Fruit fly (Drosophila melanogaster) whole organism, embryonic: Measurements from ENCODE around the gene CG16956.

Source experiments
- Adf1 ChIP-seq: fragments of 200-800 bp; sonication (Bioruptor generic); IDR thresholded peaks from 2 replicates; pipeline ENCODE4 v1.3.6; 2022; ENCODE audit warnings: missing biosample characterization, missing genetic modification characterization
- Aef1 ChIP-seq: fragments of 200-800 bp; sonication (Bioruptor generic); IDR thresholded peaks from 3 replicates; pipeline ENCODE4 v1.3.6; 2022; ENCODE audit warnings: missing biosample characterization, missing genetic modification characterization
- CG1024 ChIP-seq: fragments of 200-800 bp; sonication (Bioruptor generic); IDR thresholded peaks from 2 replicates; pipeline ENCODE4 v1.3.6; 2022; ENCODE audit warnings: missing biosample characterization, missing genetic modification characterization
- CG10431 ChIP-seq: fragments of 200-800 bp; sonication (Bioruptor generic); optimal IDR thresholded peaks from 3 replicates; lab custom pipeline; 2018; ENCODE audit warnings: missing biosample characterization, mild to moderate bottlenecking, missing genetic modification characterization
- CG11456 ChIP-seq: fragments of 200-800 bp; sonication (Bioruptor generic); IDR thresholded peaks from 3 replicates; pipeline ENCODE4 v1.3.6; 2022; ENCODE audit warnings: missing biosample characterization, missing genetic modification characterization
- CG11696 ChIP-seq: fragments of 200-800 bp; sonication (Bioruptor generic); IDR thresholded peaks from 2 replicates; pipeline ENCODE4 v1.3.6; 2022; ENCODE audit warnings: missing biosample characterization, missing genetic modification characterization
- CG12391 ChIP-seq: fragments of 200-800 bp; sonication (Bioruptor generic); optimal IDR thresholded peaks from 3 replicates; lab custom pipeline; 2018; ENCODE audit warnings: missing biosample characterization, mild to moderate bottlenecking, missing genetic modification characterization, moderate library complexity
- CG14710 ChIP-seq: fragments of 200-800 bp; sonication (Bioruptor generic); optimal IDR thresholded peaks from 3 replicates; lab custom pipeline; 2019; ENCODE audit warnings: missing biosample characterization, mild to moderate bottlenecking, missing genetic modification characterization, moderate library complexity
- CG16779 ChIP-seq: fragments of 200-800 bp; sonication (Bioruptor generic); IDR thresholded peaks from 2 replicates; pipeline ENCODE4 v1.3.6; 2022; ENCODE audit warnings: missing biosample characterization, missing genetic modification characterization
- CG16815 ChIP-seq: fragments of 200-800 bp; sonication (Bioruptor generic); optimal IDR thresholded peaks from 3 replicates; lab custom pipeline; 2017; ENCODE audit warnings: missing biosample characterization, mild to moderate bottlenecking, missing genetic modification characterization
- CG1792 ChIP-seq: fragments of 200-800 bp; sonication (Bioruptor generic); optimal IDR thresholded peaks from 2 replicates; lab custom pipeline; 2016; ENCODE audit warnings: missing biosample characterization, missing genetic modification characterization
- CG2678 ChIP-seq: fragments of 200-800 bp; sonication (Bioruptor generic); optimal IDR thresholded peaks from 3 replicates; lab custom pipeline; 2019; ENCODE audit warnings: missing biosample characterization, mild to moderate bottlenecking, missing genetic modification characterization, moderate library complexity
- CG30020 ChIP-seq: fragments of 200-800 bp; optimal IDR thresholded peaks from 2 replicates; lab custom pipeline; 2019; ENCODE audit warnings: missing biosample characterization, mild to moderate bottlenecking, missing genetic modification characterization, moderate library complexity
- CG31388 ChIP-seq: fragments of 200-800 bp; sonication (Bioruptor generic); optimal IDR thresholded peaks from 2 replicates; lab custom pipeline; 2016; ENCODE audit warnings: missing biosample characterization, missing genetic modification characterization
- CG33213 ChIP-seq: fragments of 200-800 bp; sonication (Bioruptor generic); optimal IDR thresholded peaks from 3 replicates; lab custom pipeline; 2016; ENCODE audit warnings: missing biosample characterization, missing genetic modification characterization
- CG34376 ChIP-seq: fragments of 200-800 bp; sonication (Bioruptor generic); optimal IDR thresholded peaks from 2 replicates; lab custom pipeline; 2018; ENCODE audit warnings: missing biosample characterization, mild to moderate bottlenecking, missing genetic modification characterization
- CG4282 ChIP-seq: fragments of 200-800 bp; sonication (Bioruptor generic); optimal IDR thresholded peaks from 2 replicates; lab custom pipeline; 2016; ENCODE audit warnings: missing biosample characterization, missing genetic modification characterization
- CG6813 ChIP-seq: fragments of 200-800 bp; sonication (Bioruptor generic); optimal IDR thresholded peaks from 2 replicates; lab custom pipeline; 2017; ENCODE audit warnings: missing biosample characterization, missing genetic modification characterization, mild to moderate bottlenecking, moderate library complexity, missing genetic modification reagents
- CG6854 ChIP-seq: fragments of 200-800 bp; sonication (Bioruptor generic); optimal IDR thresholded peaks from 3 replicates; lab custom pipeline; 2017; ENCODE audit warnings: missing biosample characterization, mild to moderate bottlenecking, missing genetic modification characterization
- CG7987 ChIP-seq: fragments of 200-800 bp; sonication (Bioruptor generic); optimal IDR thresholded peaks from 2 replicates; lab custom pipeline; 2018; ENCODE audit warnings: missing biosample characterization, mild to moderate bottlenecking, missing genetic modification characterization, moderate library complexity
- CG9797 ChIP-seq: fragments of 200-800 bp; sonication (Bioruptor generic); optimal IDR thresholded peaks from 3 replicates; lab custom pipeline; 2018; ENCODE audit warnings: missing biosample characterization, mild to moderate bottlenecking, missing genetic modification characterization
- CrebB ChIP-seq: fragments of 200-800 bp; sonication (Bioruptor generic); optimal IDR thresholded peaks from 3 replicates; lab custom pipeline; 2018; ENCODE audit warnings: missing biosample characterization, mild to moderate bottlenecking, missing genetic modification characterization
- D19B ChIP-seq: fragments of 200-800 bp; sonication (Bioruptor generic); optimal IDR thresholded peaks from 2 replicates; lab custom pipeline; 2017; ENCODE audit warnings: missing biosample characterization, mild to moderate bottlenecking, missing genetic modification characterization
- Dad ChIP-seq: fragments of 200-800 bp; sonication (Bioruptor generic); optimal IDR thresholded peaks from 3 replicates; lab custom pipeline; 2016; ENCODE audit warnings: missing biosample characterization, missing genetic modification characterization
- H15 ChIP-seq: fragments of 200-800 bp; sonication (Bioruptor generic); IDR thresholded peaks from 3 replicates; pipeline ENCODE4 v1.3.6; 2022; ENCODE audit warnings: missing biosample characterization, missing genetic modification characterization
- HLH3B ChIP-seq: fragments of 200-800 bp; sonication (Bioruptor generic); IDR thresholded peaks from 2 replicates; pipeline ENCODE4 v1.3.6; 2022; ENCODE audit warnings: missing biosample characterization, missing genetic modification characterization
- Hey ChIP-seq: fragments of 200-800 bp; sonication (Bioruptor generic); optimal IDR thresholded peaks from 3 replicates; lab custom pipeline; 2018; ENCODE audit warnings: missing biosample characterization, mild to moderate bottlenecking, missing genetic modification characterization
- Hmr ChIP-seq: fragments of 200-800 bp; sonication (Bioruptor generic); optimal IDR thresholded peaks from 3 replicates; lab custom pipeline; 2017; ENCODE audit warnings: mild to moderate bottlenecking, missing biosample characterization, missing genetic modification reagents, missing genetic modification characterization
- Hr39 ChIP-seq: fragments of >200 bp; optimal IDR thresholded peaks from 2 replicates; lab custom pipeline; 2017
- Lim3 ChIP-seq: fragments of 200-800 bp; sonication (Bioruptor generic); IDR thresholded peaks from 2 replicates; pipeline ENCODE4 v1.3.6; 2022; ENCODE audit warnings: missing biosample characterization, missing genetic modification characterization
- Mrtf ChIP-seq: fragments of 200-800 bp; sonication (Bioruptor generic); IDR thresholded peaks from 3 replicates; pipeline ENCODE4 v1.3.6; 2022; ENCODE audit warnings: missing biosample characterization, missing genetic modification characterization
- Nf-YC ChIP-seq: fragments of 200-800 bp; optimal IDR thresholded peaks from 3 replicates; lab custom pipeline; 2019; ENCODE audit warnings: missing biosample characterization, mild to moderate bottlenecking, missing genetic modification characterization, moderate library complexity
- Stat92E ChIP-seq, 3 experiments: fragments of >200 bp in 2 of 3; fragments of 200-800 bp in 1 of 3; sonication (Bioruptor generic) in 1 of 3; optimal IDR thresholded peaks; 2 replicates each; lab custom pipeline; 2017 to 2019; ENCODE audit warnings: missing biosample characterization in 3 of 3, missing genetic modification characterization in 3 of 3, mild to moderate bottlenecking in 1 of 3, moderate library complexity in 1 of 3
- Trl ChIP-seq, 3 experiments: fragments of >200 bp in 2 of 3; fragments of 200-800 bp in 1 of 3; sonication (Bioruptor generic) in 1 of 3; optimal IDR thresholded peaks; 2 replicates in 1 of 3; 3 replicates in 2 of 3; lab custom pipeline; 2016 to 2017; ENCODE audit warnings: missing biosample characterization in 1 of 3, missing genetic modification characterization in 1 of 3
- al ChIP-seq: fragments of 200-800 bp; sonication (Bioruptor generic); IDR thresholded peaks from 2 replicates; pipeline ENCODE4 v1.3.6; 2022; ENCODE audit warnings: missing biosample characterization, missing genetic modification characterization
- crp ChIP-seq, 2 experiments: fragments of 200-800 bp; sonication (Bioruptor generic); optimal IDR thresholded peaks; 2 replicates in 1 of 2; 3 replicates in 1 of 2; lab custom pipeline; 2017; ENCODE audit warnings: missing biosample characterization in 2 of 2, missing genetic modification characterization in 2 of 2, mild to moderate bottlenecking in 1 of 2, moderate library complexity in 1 of 2
- danr ChIP-seq: fragments of 200-800 bp; sonication (Bioruptor generic); IDR thresholded peaks from 2 replicates; pipeline ENCODE4 v1.3.6; 2022; ENCODE audit warnings: missing biosample characterization, missing genetic modification characterization
- disco-r ChIP-seq: fragments of 200-800 bp; sonication (Bioruptor generic); optimal IDR thresholded peaks from 2 replicates; lab custom pipeline; 2016; ENCODE audit warnings: missing biosample characterization, missing genetic modification characterization
- ewg ChIP-seq: fragments of 200-800 bp; sonication (Bioruptor generic); optimal IDR thresholded peaks from 3 replicates; lab custom pipeline; 2017; ENCODE audit warnings: mild to moderate bottlenecking, missing biosample characterization, missing genetic modification reagents, missing genetic modification characterization
- jing ChIP-seq: fragments of 200-800 bp; sonication (Bioruptor generic); optimal IDR thresholded peaks from 2 replicates; lab custom pipeline; 2018; ENCODE audit warnings: missing biosample characterization, mild to moderate bottlenecking, missing genetic modification characterization
- lab ChIP-seq: fragments of 200-800 bp; sonication (Bioruptor generic); optimal IDR thresholded peaks from 3 replicates; lab custom pipeline; 2017; ENCODE audit warnings: missing biosample characterization, missing genetic modification characterization, mild to moderate bottlenecking, moderate library complexity, missing genetic modification reagents
- lilli ChIP-seq: fragments of 200-800 bp; sonication (Bioruptor generic); optimal IDR thresholded peaks from 3 replicates; lab custom pipeline; 2016; ENCODE audit warnings: missing biosample characterization, missing genetic modification characterization
- odd ChIP-seq: fragments of 200-800 bp; sonication (Bioruptor generic); optimal IDR thresholded peaks from 2 replicates; lab custom pipeline; 2017; ENCODE audit warnings: missing biosample characterization, mild to moderate bottlenecking, missing genetic modification characterization
- slbo ChIP-seq: fragments of 200-800 bp; sonication (Bioruptor generic); IDR thresholded peaks from 2 replicates; pipeline ENCODE4 v1.3.6; 2022; ENCODE audit warnings: missing biosample characterization, missing genetic modification characterization
- toy ChIP-seq: fragments of 200-800 bp; sonication (Bioruptor generic); IDR thresholded peaks from 2 replicates; pipeline ENCODE4 v1.3.6; 2022; ENCODE audit warnings: missing biosample characterization, missing genetic modification characterization
- trh ChIP-seq: fragments of 200-800 bp; sonication (Bioruptor generic); optimal IDR thresholded peaks from 2 replicates; lab custom pipeline; 2016; ENCODE audit warnings: missing biosample characterization, missing genetic modification characterization
- tx ChIP-seq: fragments of 200-800 bp; sonication (Bioruptor generic); optimal IDR thresholded peaks from 2 replicates; lab custom pipeline; 2016; ENCODE audit warnings: missing biosample characterization, missing genetic modification characterization
- unpg ChIP-seq: fragments of 200-800 bp; sonication (Bioruptor generic); optimal IDR thresholded peaks from 3 replicates; lab custom pipeline; 2018; ENCODE audit warnings: missing biosample characterization, mild to moderate bottlenecking, missing genetic modification characterization, moderate library complexity
- vnd ChIP-seq: fragments of 200-800 bp; sonication (Bioruptor generic); IDR thresholded peaks from 3 replicates; pipeline ENCODE4 v1.3.6; 2022; ENCODE audit warnings: missing biosample characterization, missing genetic modification characterization; ENCODE audit not compliant: partially characterized antibody
- yki ChIP-seq: fragments of >200 bp; optimal IDR thresholded peaks from 3 replicates; lab custom pipeline; 2018
- zfh1 ChIP-seq: fragments of 200-800 bp; sonication (Bioruptor generic); IDR thresholded peaks from 3 replicates; pipeline ENCODE4 v1.3.6; 2022; ENCODE audit warnings: missing biosample characterization, missing genetic modification characterization

Gene CG16956

dm6 chr2L:13398614-13399161 lies 15.7 kb downstream of the CG16956 start, which contains the start of the genes CG10859 and CG7110 (continued):
- TF ChIP-seq CG2678 (tag; lab: Kevin White, UChicago) (peak; percentile 43), ewg (GFP tag; lab: Kevin White, UChicago) (peak; percentile 29), Trl (optimal IDR thresholded peaks at IDR 0.05; lab: Kevin White, UChicago) (no peak), Trl (GFP tag; optimal IDR thresholded peaks at IDR 0.05; lab: Kevin White, UChicago) (no peak), Dad (GFP tag; lab: Kevin White, UChicago) (no peak), CG4282 (GFP tag; lab: Kevin White, UChicago) (no peak), CG1792 (GFP tag; lab: Kevin White, UChicago) (no peak), CG30020 (tag; lab: Kevin White, UChicago) (peak; percentile 33), CG1024 (peak; percentile 21; the same call in 1 of the 2 replicates), CG34376 (GFP tag; lab: Kevin White, UChicago) (peak; percentile 56), disco-r (no peak), toy (GFP tag; lab: Robert Waterston, UW) (no peak), CG16779 (GFP tag; lab: Robert Waterston, UW) (no peak), jing (GFP tag; lab: Kevin White, UChicago) (no peak), CG6813 (peak; percentile 29), trh (GFP tag; lab: Kevin White, UChicago) (no peak), lilli (GFP tag; lab: Kevin White, UChicago) (no peak), al (GFP tag; lab: Robert Waterston, UW) (no peak), CG12391 (peak; percentile 55), CG11696 (no peak), CG31388 (GFP tag; lab: Kevin White, UChicago) (no peak), lab (peak; percentile 81), CG10431 (GFP tag; lab: Kevin White, UChicago) (peak; percentile 5), CG11456 (GFP tag; lab: Robert Waterston, UW) (no peak), odd (GFP tag; lab: Kevin White, UChicago) (peak; percentile 60), vnd (no peak), D19B (no peak), Stat92E (GFP tag; optimal IDR thresholded peaks at IDR 0.05; lab: Kevin White, UChicago) (no peak), Lim3 (GFP tag; lab: Robert Waterston, UW) (no peak), crp (GFP tag; optimal IDR thresholded peaks at IDR 0.05; lab: Kevin White, UChicago) (no peak), CG16815 (GFP tag; lab: Kevin White, UChicago) (no peak), danr (GFP tag; lab: Robert Waterston, UW) (no peak), CG14710 (peak; percentile 65), yki (no peak), Aef1 (GFP tag; lab: Robert Waterston, UW) (no peak), CG6854 (GFP tag; lab: Kevin White, UChicago) (no peak), CrebB (tag; lab: Kevin White, UChicago) (peak; percentile 36), HLH3B (GFP tag; lab: Robert Waterston, UW) (0 out of 2 replicates have a peak, but pooled peaks have one; percentile 19), CG7987 (GFP tag; lab: Kevin White, UChicago) (peak; percentile 89), Mrtf (GFP tag; lab: Robert Waterston, UW) (no peak), Adf1 (GFP tag; lab: Robert Waterston, UW) (no peak), Hr39 (lab: Kevin White, UChicago) (no peak), unpg (peak; percentile 59), zfh1 (GFP tag; lab: Robert Waterston, UW) (no peak), Nf-YC (peak; percentile 12), tx (GFP tag; lab: Kevin White, UChicago) (no peak), CG9797 (GFP tag; lab: Kevin White, UChicago) (peak; percentile 77), slbo (GFP tag; lab: Robert Waterston, UW) (no peak), H15 (no peak), Hey (tag; lab: Kevin White, UChicago) (no peak), Hmr (GFP tag; lab: Kevin White, UChicago) (peak; percentile 66), CG33213 (GFP tag; lab: Kevin White, UChicago) (peak; percentile 56)
